Worm (Caenorhabditis elegans): Measurements from ENCODE around the gene C28F5.1.

C28F5.1 gene

DNA sequence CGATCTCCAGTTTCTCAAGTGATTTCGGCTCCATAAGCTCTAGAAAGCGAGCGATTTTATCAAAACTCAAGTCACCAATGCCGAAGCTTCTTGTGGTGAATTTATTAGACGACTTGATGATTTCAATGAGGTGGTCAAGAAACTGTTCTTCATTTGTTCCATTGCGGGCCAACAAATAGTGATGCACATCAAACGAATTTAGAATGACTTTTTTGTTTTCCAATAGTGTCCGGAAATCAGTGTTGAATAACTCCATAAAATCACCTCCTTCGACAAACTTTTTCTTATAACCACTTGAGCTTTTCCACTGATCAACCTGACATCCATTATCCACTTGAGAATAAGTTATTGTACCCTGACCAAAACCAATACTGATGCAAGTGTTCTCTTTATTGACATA lies 42.2 kb downstream of the C28F5.1 start:
- TF ChIP-seq hnd-1 (tag; optimal IDR thresholded peaks at IDR 0.05) = no peak
- no peak for TF ChIP-seq pes-1 (GFP tag; IDR thresholded peaks at IDR 0.05)
- TF ChIP-seq tbx-37 (GFP tag; conservative IDR thresholded peaks at IDR 0.05) = no peak
- TF ChIP-seq ceh-36 (tag; optimal IDR thresholded peaks at IDR 0.05) = no peak

DNA sequence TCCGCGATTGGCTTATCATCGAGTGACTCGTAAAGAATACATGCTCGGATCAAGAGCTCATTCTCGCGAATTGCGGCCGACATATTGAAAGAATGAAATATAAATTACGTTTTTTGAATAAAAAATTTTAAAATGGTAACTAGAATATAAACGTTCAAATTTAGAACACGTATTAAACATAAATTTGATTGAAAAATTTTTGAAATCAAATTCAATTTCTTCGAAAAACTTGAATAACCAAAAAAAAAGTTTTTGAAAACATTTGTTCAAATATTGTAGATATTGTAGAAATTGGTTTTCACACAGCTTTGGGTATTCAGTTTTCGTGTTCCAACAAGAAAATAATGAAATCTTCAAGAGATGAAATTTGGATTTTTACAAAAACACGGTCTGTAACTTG lies 42.9 kb downstream of the C28F5.1 start, which contains the start of gene fbxa-224:
TSS of gene fbxa-224 (minus strand) at position 101 of the 400 bp plus-strand sequence.
- TF ChIP-seq ceh-36 (tag; optimal IDR thresholded peaks at IDR 0.05) (no peak), sea-1 (GFP tag; conservative IDR thresholded peaks at IDR 0.05) (no peak)

DNA sequence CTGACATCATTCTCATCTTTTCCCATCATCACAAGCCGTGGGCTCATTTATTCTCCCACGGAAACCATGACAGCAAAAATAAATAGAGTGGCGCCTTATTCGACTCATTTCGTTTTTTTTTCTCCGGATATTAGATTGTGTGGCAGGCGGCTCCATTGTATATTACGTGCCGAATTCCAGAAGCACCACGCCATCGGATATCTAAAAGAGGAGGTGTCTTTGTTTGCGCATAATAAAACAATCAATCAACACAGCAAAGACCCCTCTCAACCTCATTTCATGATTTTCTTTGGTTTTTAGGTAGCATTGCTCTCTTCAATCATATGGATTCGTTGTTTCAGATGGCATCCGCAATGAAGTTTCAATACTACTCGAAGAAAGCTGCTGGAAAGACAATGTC lies 43.9 kb downstream of the C28F5.1 start, which contains the start of gene tph-1:
TSS of gene tph-1 (plus strand) at position 301 of the 400 bp plus-strand sequence.
- TF ChIP-seq tra-4 (tag; optimal IDR thresholded peaks at IDR 0.05) (no peak), ceh-13 (GFP tag; optimal IDR thresholded peaks at IDR 0.05) (no peak), F13C5.2 (tag; optimal IDR thresholded peaks at IDR 0.05) (no peak), ets-7 (tag; optimal IDR thresholded peaks at IDR 0.05) (no peak), tbx-37 (GFP tag; conservative IDR thresholded peaks at IDR 0.05) (no peak)

DNA sequence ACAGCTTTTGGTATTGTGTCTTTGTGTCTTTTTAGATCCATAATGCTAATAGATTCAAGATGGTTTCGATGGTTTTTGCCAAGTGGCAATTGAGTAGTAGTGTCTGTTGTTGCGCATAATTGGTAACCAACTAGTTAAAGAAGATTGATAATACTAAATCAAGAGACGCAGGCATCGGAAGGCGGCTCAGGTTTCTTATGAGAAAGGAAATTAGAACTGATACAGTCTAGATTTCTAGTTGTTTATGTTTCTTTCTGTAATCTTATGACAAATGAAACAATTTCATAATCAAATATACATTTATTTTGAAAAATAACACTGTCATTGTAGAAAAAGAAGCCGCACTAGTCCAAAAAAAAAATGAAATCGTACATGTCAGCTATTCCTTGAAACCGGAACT lies 48.7 kb downstream of the C28F5.1 start, which contains the start of gene ZK1290.10:
TSS of gene ZK1290.10 (minus strand) at position 101 of the 400 bp plus-strand sequence.
- TF ChIP-seq hmbx-1 (tag; optimal IDR thresholded peaks at IDR 0.05) = no peak
- no peak for TF ChIP-seq pes-1 (GFP tag; IDR thresholded peaks at IDR 0.05)

DNA sequence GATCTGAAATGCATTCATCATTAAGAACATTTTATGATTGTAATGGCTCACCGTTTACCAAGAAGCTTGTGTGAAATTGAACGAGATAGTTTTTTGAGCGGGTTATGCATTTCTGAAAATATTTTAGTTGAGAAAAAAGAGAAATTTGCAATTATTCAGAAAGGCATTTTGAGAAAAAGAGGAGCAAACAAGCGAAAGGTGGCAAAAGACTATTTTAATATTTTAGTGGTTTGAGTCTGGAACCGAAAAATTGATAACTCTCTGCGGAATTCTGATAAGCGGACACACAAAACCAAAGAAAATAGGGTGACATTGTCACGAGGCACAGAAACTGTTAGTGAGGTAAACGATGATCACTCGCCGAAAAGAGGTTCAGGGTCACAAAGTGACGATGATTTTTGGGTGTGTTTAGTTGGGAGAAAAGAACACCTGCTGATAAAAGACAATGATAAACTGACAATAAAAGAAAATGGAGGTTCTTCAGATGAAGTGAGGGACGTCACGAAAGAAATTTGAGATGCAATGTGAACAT lies 49.7 kb downstream of the C28F5.1 start:
- TF ChIP-seq ama-1 (optimal IDR thresholded peaks at IDR 0.05) = no peak
- no peak for TF ChIP-seq tra-4 (tag; optimal IDR thresholded peaks at IDR 0.05)
- TF ChIP-seq B0310.2 (tag; optimal IDR thresholded peaks at IDR 0.05) = no peak
- no peak for TF ChIP-seq ceh-13 (GFP tag; optimal IDR thresholded peaks at IDR 0.05)
- TF ChIP-seq ceh-36 (tag; optimal IDR thresholded peaks at IDR 0.05) = no peak
- no peak for TF ChIP-seq tbx-11 (GFP tag; IDR thresholded peaks at IDR 0.05)

DNA sequence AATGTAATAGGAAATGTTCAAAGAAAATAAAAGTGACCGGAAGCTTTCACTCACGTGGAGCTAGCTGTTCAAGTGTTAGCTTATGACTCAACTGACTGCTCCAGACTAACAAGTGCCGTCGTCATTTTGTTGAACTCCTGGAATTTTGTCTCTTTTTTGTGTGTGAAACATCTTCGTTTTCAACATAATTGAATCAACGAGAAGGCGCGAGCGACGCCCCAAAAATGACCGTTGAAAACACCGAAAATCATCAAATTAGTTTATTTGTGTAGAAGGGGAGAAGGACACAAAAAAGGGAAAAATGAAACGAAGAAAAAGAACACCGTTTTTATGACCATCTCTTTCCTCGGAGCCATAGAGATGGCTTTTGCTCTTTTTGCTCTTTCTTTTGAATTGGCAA lies 50.3 kb downstream of the C28F5.1 start, which contains the start of gene ZK1290.14:
TSS of gene ZK1290.14 (minus strand) at position 139 of the 400 bp plus-strand sequence.
- TF ChIP-seq sea-1 (GFP tag; conservative IDR thresholded peaks at IDR 0.05) (no peak), aly-1 (tag; optimal IDR thresholded peaks at IDR 0.05) (no peak), flt-1 (GFP tag; IDR thresholded peaks at IDR 0.05) (no peak), hnd-1 (tag; optimal IDR thresholded peaks at IDR 0.05) (no peak), ama-1 (optimal IDR thresholded peaks at IDR 0.05) (no peak), hmg-4 (GFP tag; optimal IDR thresholded peaks at IDR 0.05) (no peak), ceh-13 (GFP tag; optimal IDR thresholded peaks at IDR 0.05) (no peak), pes-1 (GFP tag; IDR thresholded peaks at IDR 0.05) (no peak), F13C5.2 (tag; optimal IDR thresholded peaks at IDR 0.05) (no peak), ceh-36 (tag; optimal IDR thresholded peaks at IDR 0.05) (no peak), scrt-1 (GFP tag; IDR thresholded peaks at IDR 0.05) (no peak), hmbx-1 (tag; optimal IDR thresholded peaks at IDR 0.05) (no peak), B0310.2 (tag; optimal IDR thresholded peaks at IDR 0.05) (no peak), ets-7 (tag; optimal IDR thresholded peaks at IDR 0.05) (no peak)

Data from whole organism, early embryonic.